Fruit fly (Drosophila melanogaster) ovary, adult (tissue): ENCODE measurements around the gene Coq8.

Experiments used
- CG17801 ChIP-seq: fragments of 200-800 bp; optimal IDR thresholded peaks from 2 replicates; lab custom pipeline; 2019; ENCODE audit warnings: missing biosample characterization, mild to moderate bottlenecking, missing genetic modification characterization, moderate library complexity; ENCODE audit not compliant: partially characterized antibody

Coq8 gene

dm6 chrX:12909577-12910426 lies 8.9 kb upstream of the Coq8 start, which contains the start of the genes Brms1 and CG4645:
Brms1 (minus strand) TSS chrX:12909622.
CG4645 (plus strand) TSS chrX:12909953.
- peak; percentile 31 for TF ChIP-seq CG17801 (GFP tag; lab: Kevin White, UChicago)

dm6 chrX:12906914-12907313 lies 6.0 kb upstream of the Coq8 start, which contains the start of gene mRpL49:
mRpL49 (plus strand) TSS chrX:12907105.
- peak; percentile 26 for TF ChIP-seq CG17801 (GFP tag; lab: Kevin White, UChicago)

- TF ChIP-seq CG17801 (GFP tag; lab: Kevin White, UChicago): peak; percentile 43
Observed at dm6 chrX:12905901-12906689, 5.2 kb upstream of the Coq8 start, which contains the start of gene CG4404. CG4404 (minus strand) TSS chrX:12906018.

dm6 chrX:12905014-12905900 lies 4.3 kb upstream of the Coq8 start:
- peak; percentile 69 for TF ChIP-seq CG17801 (GFP tag; lab: Kevin White, UChicago)

dm6 chrX:12903099-12903616 lies 2.2 kb upstream of the Coq8 start, which contains the start of gene Flad1:
Flad1 (minus strand) TSS chrX:12903516.
- peak; percentile 64 for TF ChIP-seq CG17801 (GFP tag; lab: Kevin White, UChicago)

dm6 chrX:12898569-12898968 lies 2.3 kb downstream of the Coq8 start, which contains the start of gene CG32650:
CG32650 (minus strand) TSS chrX:12898669.
- no peak for TF ChIP-seq CG17801 (GFP tag; lab: Kevin White, UChicago)

- no peak for TF ChIP-seq CG17801 (GFP tag; lab: Kevin White, UChicago)
Observed at dm6 chrX:12897150-12897549, 3.8 kb downstream of the Coq8 start, which contains the start of gene Pde9. Pde9 (minus strand) TSS chrX:12897327.

- no peak for TF ChIP-seq CG17801 (GFP tag; lab: Kevin White, UChicago)
Observed at dm6 chrX:12896393-12896792, 4.5 kb downstream of the Coq8 start.

dm6 chrX:12895114-12895723 lies 5.7 kb downstream of the Coq8 start:
- TF ChIP-seq CG17801 (GFP tag; lab: Kevin White, UChicago): no peak

- no peak for TF ChIP-seq CG17801 (GFP tag; lab: Kevin White, UChicago)
Observed at dm6 chrX:12893969-12894368, 6.9 kb downstream of the Coq8 start.

dm6 chrX:12891322-12892159 lies 9.4 kb downstream of the Coq8 start:
- no peak for TF ChIP-seq CG17801 (GFP tag; lab: Kevin White, UChicago)

- TF ChIP-seq CG17801 (GFP tag; lab: Kevin White, UChicago): no peak
Observed at dm6 chrX:12890826-12891175, 10.1 kb downstream of the Coq8 start.
